Worm (Caenorhabditis elegans): ENCODE results near the gene srx-88.

- TF ChIP-seq flt-1 (GFP tag; IDR thresholded peaks at IDR 0.05): no peak
- TF ChIP-seq T22C8.4 (GFP tag; IDR thresholded peaks at IDR 0.05): no peak
- no peak for TF ChIP-seq klf-2 (GFP tag; conservative IDR thresholded peaks at IDR 0.05)
- TF ChIP-seq cog-1 (tag; optimal IDR thresholded peaks at IDR 0.05): no peak
- TF ChIP-seq ztf-29 (GFP tag; IDR thresholded peaks at IDR 0.05): no peak
- no peak for TF ChIP-seq tab-1 (GFP tag; IDR thresholded peaks at IDR 0.05)
- TF ChIP-seq med-1 (GFP tag; optimal IDR thresholded peaks at IDR 0.05; ENCODE audit: insufficient read depth): no peak
- TF ChIP-seq ref-1 (GFP tag; conservative IDR thresholded peaks at IDR 0.05): no peak
Observed at ce11 chrV:11562643-11563042, 20.7 kb upstream of the srx-88 start, which contains the start of gene srx-86.

Measured in whole organism, midembryonic.